Worm (Caenorhabditis elegans) whole organism, L1 larva: ENCODE data around the gene fbn-1.
A peak's percentile ranks its signal among the peaks of the same experiment; 100 is the strongest.

Experiments
- F16B12.6 ChIP-seq: fragments of 150-350 bp; optimal IDR thresholded peaks from 2 replicates; lab custom pipeline; 2014; ENCODE audit warnings: missing biosample characterization, missing genetic modification characterization
- Y116A8C.19 ChIP-seq: sonication (generic microtip); optimal IDR thresholded peaks from 2 replicates; lab custom pipeline; 2016; ENCODE audit warnings: missing compliant biosample characterization, missing genetic modification characterization, borderline replicate concordance
- alr-1 ChIP-seq: fragments of 200-800 bp; sonication (Bioruptor generic); optimal IDR thresholded peaks from 2 replicates; lab custom pipeline; 2018; ENCODE audit warnings: borderline replicate concordance, mild to moderate bottlenecking, missing genetic modification characterization, missing compliant biosample characterization
- ceh-82 ChIP-seq, 3 experiments: fragments of 150-350 bp in 1 of 3; sonication (generic microtip) in 2 of 3; optimal IDR thresholded peaks; 2 replicates each; lab custom pipeline; 2014 to 2017; ENCODE audit warnings: missing biosample characterization in 3 of 3, missing genetic modification characterization in 3 of 3
- ceh-88 ChIP-seq: fragments of 200-800 bp; sonication (Bioruptor generic); IDR thresholded peaks from 2 replicates; pipeline ENCODE4 v1.3.6; 2022; ENCODE audit warnings: missing genetic modification characterization, missing compliant biosample characterization
- ceh-90 ChIP-seq: sonication (generic microtip); optimal IDR thresholded peaks from 2 replicates; lab custom pipeline; 2016; ENCODE audit warnings: missing genetic modification characterization, missing compliant biosample characterization
- dpl-1 ChIP-seq, 3 experiments: fragments of 150-350 bp in 2 of 3; sonication (generic microtip) in 1 of 3; optimal IDR thresholded peaks; 2 replicates each; lab custom pipeline; 2014 to 2017; ENCODE audit warnings: missing biosample characterization in 3 of 3, missing genetic modification characterization in 3 of 3, missing genetic modification reagents in 3 of 3
- efl-1 ChIP-seq, 4 experiments: fragments of 150-350 bp; optimal IDR thresholded peaks in 3 of 4; peaks in 1 of 4; 1 replicate in 1 of 4; 2 replicates in 3 of 4; lab custom pipeline; 2014; ENCODE audit warnings: missing biosample characterization in 2 of 4, missing genetic modification characterization in 2 of 4, missing genetic modification reagents in 2 of 4
- egl-27 ChIP-seq, 2 experiments: fragments of 150-350 bp in 1 of 2; sonication (generic microtip); optimal IDR thresholded peaks; 3 replicates each; lab custom pipeline; 2017 to 2018; ENCODE audit warnings: missing biosample characterization in 2 of 2, missing genetic modification characterization in 2 of 2, missing genetic modification reagents in 2 of 2
- elt-2 ChIP-seq: sonication (generic microtip); optimal IDR thresholded peaks from 2 replicates; lab custom pipeline; 2016; ENCODE audit warnings: missing genetic modification characterization, mild to moderate bottlenecking, inconsistent platforms, missing compliant biosample characterization, missing genetic modification reagents
- ets-5 ChIP-seq: fragments of 200-800 bp; sonication (Bioruptor generic); IDR thresholded peaks from 2 replicates; pipeline ENCODE4 v1.3.6; 2022; ENCODE audit warnings: missing genetic modification characterization, missing compliant biosample characterization
- fkh-10 ChIP-seq: sonication (generic microtip); optimal IDR thresholded peaks from 2 replicates; lab custom pipeline; 2017; ENCODE audit warnings: missing biosample characterization, missing genetic modification reagents, missing genetic modification characterization
- fkh-4 ChIP-seq: sonication (generic microtip); optimal IDR thresholded peaks from 2 replicates; lab custom pipeline; 2016; ENCODE audit warnings: missing compliant biosample characterization, missing genetic modification characterization, borderline replicate concordance
- fkh-8 ChIP-seq: sonication (generic microtip); optimal IDR thresholded peaks from 2 replicates; lab custom pipeline; 2016; ENCODE audit warnings: mild to moderate bottlenecking, missing genetic modification characterization, missing compliant biosample characterization
- fos-1 ChIP-seq: fragments of 150-350 bp; optimal IDR thresholded peaks from 2 replicates; lab custom pipeline; 2014; ENCODE audit warnings: missing biosample characterization, missing genetic modification characterization
- irx-1 ChIP-seq: sonication (generic microtip); optimal IDR thresholded peaks from 2 replicates; lab custom pipeline; 2016; ENCODE audit warnings: missing genetic modification characterization, missing compliant biosample characterization
- isw-1 ChIP-seq: fragments of 200-800 bp; sonication (Bioruptor generic); IDR thresholded peaks from 2 replicates; pipeline ENCODE4 v1.3.6; 2022; ENCODE audit warnings: missing genetic modification characterization, missing compliant biosample characterization
- jun-1 ChIP-seq: fragments of 150-350 bp; optimal IDR thresholded peaks from 2 replicates; lab custom pipeline; 2014; ENCODE audit warnings: missing biosample characterization, missing genetic modification reagents, missing genetic modification characterization
- lin-14 ChIP-seq: fragments of 200-800 bp; sonication (Bioruptor generic); optimal IDR thresholded peaks from 2 replicates; lab custom pipeline; 2018; ENCODE audit warnings: mild to moderate bottlenecking, missing genetic modification characterization, moderate library complexity, missing compliant biosample characterization
- lin-35 ChIP-seq, 2 experiments: fragments of 150-350 bp; optimal IDR thresholded peaks; 2 replicates each; lab custom pipeline; 2014; ENCODE audit warnings: missing biosample characterization in 2 of 2, missing genetic modification characterization in 2 of 2, missing genetic modification reagents in 2 of 2
- lir-3 ChIP-seq: sonication (generic microtip); optimal IDR thresholded peaks from 2 replicates; lab custom pipeline; 2016; ENCODE audit warnings: mild to moderate bottlenecking, missing genetic modification characterization, moderate library complexity, missing compliant biosample characterization; ENCODE audit not compliant: poor library complexity
- lsy-2 ChIP-seq, 2 experiments: fragments of 150-350 bp; optimal IDR thresholded peaks; 2 replicates each; lab custom pipeline; 2014; ENCODE audit warnings: missing biosample characterization in 2 of 2, missing genetic modification characterization in 2 of 2
- mab-9 ChIP-seq: fragments of 200-800 bp; sonication (Bioruptor generic); IDR thresholded peaks from 2 replicates; pipeline ENCODE4 v1.3.6; 2022; ENCODE audit warnings: missing genetic modification reagents, missing genetic modification characterization, missing compliant biosample characterization
- mef-2 ChIP-seq: fragments of 150-350 bp; optimal IDR thresholded peaks from 2 replicates; lab custom pipeline; 2014; ENCODE audit warnings: missing biosample characterization, missing genetic modification characterization
- mep-1 ChIP-seq: fragments of 150-350 bp; optimal IDR thresholded peaks from 2 replicates; lab custom pipeline; 2014; ENCODE audit warnings: missing biosample characterization, missing genetic modification characterization
- nhr-19 ChIP-seq: fragments of 200-800 bp; sonication (Bioruptor generic); conservative IDR thresholded peaks from 2 replicates; pipeline ENCODE4 v1.3.6; 2022; ENCODE audit warnings: missing genetic modification characterization, missing compliant biosample characterization
- nhr-47 ChIP-seq: sonication (generic microtip); optimal IDR thresholded peaks from 2 replicates; lab custom pipeline; 2016; ENCODE audit warnings: mild to moderate bottlenecking, missing genetic modification characterization, moderate library complexity, missing compliant biosample characterization
- nhr-71 ChIP-seq: sonication (generic microtip); optimal IDR thresholded peaks from 2 replicates; lab custom pipeline; 2016; ENCODE audit warnings: mild to moderate bottlenecking, missing genetic modification characterization, moderate library complexity, missing compliant biosample characterization
- nhr-85 ChIP-seq: sonication (generic microtip); peaks from one replicate; lab custom pipeline; 2016; ENCODE audit warnings: missing genetic modification characterization, inconsistent platforms, missing compliant biosample characterization
- pag-3 ChIP-seq: sonication (generic microtip); optimal IDR thresholded peaks from 2 replicates; lab custom pipeline; 2017; ENCODE audit warnings: missing genetic modification characterization, mild to moderate bottlenecking, missing compliant biosample characterization, antibody characterized with exemption, borderline replicate concordance; ENCODE audit not compliant: insufficient read depth
- pax-3 ChIP-seq: fragments of 200-800 bp; sonication (Bioruptor generic); optimal IDR thresholded peaks from 2 replicates; lab custom pipeline; 2018; ENCODE audit warnings: mild to moderate bottlenecking, missing genetic modification characterization, moderate library complexity, missing compliant biosample characterization
- rnt-1 ChIP-seq: sonication (generic microtip); optimal IDR thresholded peaks from 2 replicates; lab custom pipeline; 2016; ENCODE audit warnings: mild to moderate bottlenecking, missing genetic modification characterization, moderate library complexity, missing compliant biosample characterization
- skn-1 ChIP-seq: fragments of 150-350 bp; optimal IDR thresholded peaks from 2 replicates; lab custom pipeline; 2014; ENCODE audit warnings: missing biosample characterization, missing genetic modification characterization
- snpc-4 ChIP-seq: fragments of 150-350 bp; optimal IDR thresholded peaks from 2 replicates; lab custom pipeline; 2014; ENCODE audit warnings: missing biosample characterization, missing genetic modification characterization
- snu-23 ChIP-seq: sonication (generic microtip); optimal IDR thresholded peaks from 2 replicates; lab custom pipeline; 2016; ENCODE audit warnings: missing genetic modification characterization, missing compliant biosample characterization
- sox-4 ChIP-seq: sonication (generic microtip); optimal IDR thresholded peaks from 2 replicates; lab custom pipeline; 2016; ENCODE audit warnings: missing genetic modification characterization, missing compliant biosample characterization
- sptf-1 ChIP-seq: fragments of 150-350 bp; optimal IDR thresholded peaks from 2 replicates; lab custom pipeline; 2014; ENCODE audit warnings: missing biosample characterization, missing genetic modification characterization
- swsn-7 ChIP-seq: sonication (generic microtip); optimal IDR thresholded peaks from 2 replicates; lab custom pipeline; 2016; ENCODE audit warnings: missing genetic modification characterization, missing compliant biosample characterization
- tbx-2 ChIP-seq: sonication (generic microtip); optimal IDR thresholded peaks from 2 replicates; lab custom pipeline; 2016; ENCODE audit warnings: missing genetic modification characterization, missing compliant biosample characterization
- unc-86 ChIP-seq: sonication (generic microtip); optimal IDR thresholded peaks from 2 replicates; lab custom pipeline; 2016; ENCODE audit warnings: missing genetic modification characterization, missing compliant biosample characterization
- vab-15 ChIP-seq: sonication (generic microtip); optimal IDR thresholded peaks from 2 replicates; lab custom pipeline; 2017; ENCODE audit warnings: missing genotype, mild to moderate bottlenecking, missing genetic modification characterization, missing compliant biosample characterization
- zip-4 ChIP-seq: fragments of 200-800 bp; sonication (Bioruptor generic); optimal IDR thresholded peaks from 2 replicates; lab custom pipeline; 2018; ENCODE audit warnings: mild to moderate bottlenecking, missing genetic modification characterization, moderate library complexity, missing compliant biosample characterization
- ztf-11 ChIP-seq, 2 experiments: sonication (generic microtip); optimal IDR thresholded peaks; 2 replicates each; lab custom pipeline; 2016 to 2017; ENCODE audit warnings: missing genetic modification characterization in 2 of 2, missing biosample characterization in 1 of 2, missing compliant biosample characterization in 1 of 2
- ztf-4 ChIP-seq: fragments of 150-350 bp; optimal IDR thresholded peaks from 2 replicates; lab custom pipeline; 2014; ENCODE audit warnings: missing biosample characterization, missing genetic modification characterization

fbn-1 gene

DNA sequence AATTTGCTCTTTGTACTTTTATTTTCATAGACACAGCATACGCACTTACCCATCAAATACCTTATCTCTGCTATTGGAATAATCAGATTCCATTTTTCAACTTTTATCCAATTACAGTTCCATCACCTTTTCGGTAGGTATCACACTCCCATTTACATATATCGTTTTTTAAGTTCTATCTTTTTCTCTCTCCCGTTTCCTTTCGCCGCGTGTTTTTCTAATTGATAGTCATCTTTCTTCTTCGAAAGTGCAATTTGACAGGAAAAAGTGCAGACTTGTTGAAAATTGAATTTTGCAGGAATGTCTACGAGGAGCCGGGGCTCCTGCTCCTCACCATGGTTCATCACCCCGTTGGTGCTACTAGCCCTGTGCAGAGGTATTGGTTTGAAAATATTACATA is at the start of gene fbn-1:
Gene fbn-1, plus strand, starts transcription at position 301 of the 400 bp plus-strand sequence.
- TF ChIP-seq ets-5 (GFP tag; lab: Robert Waterston, UW) (no peak), egl-27 (tag; optimal IDR thresholded peaks at IDR 0.05; lab: Kevin White, UChicago) (no peak), sptf-1 (tag; lab: Kevin White, UChicago) (no peak), ceh-90 (tag; lab: Kevin White, UChicago) (no peak), nhr-85 (tag; lab: Kevin White, UChicago) (no peak), Y116A8C.19 (tag; lab: Kevin White, UChicago) (no peak), alr-1 (tag; lab: Kevin White, UChicago) (no peak), lsy-2 (tag; optimal IDR thresholded peaks at IDR 0.05; lab: Kevin White, UChicago) (no peak), ztf-11 (tag; optimal IDR thresholded peaks at IDR 0.05; lab: Kevin White, UChicago) (no peak), mef-2 (no peak), elt-2 (tag; lab: Kevin White, UChicago) (no peak)

DNA sequence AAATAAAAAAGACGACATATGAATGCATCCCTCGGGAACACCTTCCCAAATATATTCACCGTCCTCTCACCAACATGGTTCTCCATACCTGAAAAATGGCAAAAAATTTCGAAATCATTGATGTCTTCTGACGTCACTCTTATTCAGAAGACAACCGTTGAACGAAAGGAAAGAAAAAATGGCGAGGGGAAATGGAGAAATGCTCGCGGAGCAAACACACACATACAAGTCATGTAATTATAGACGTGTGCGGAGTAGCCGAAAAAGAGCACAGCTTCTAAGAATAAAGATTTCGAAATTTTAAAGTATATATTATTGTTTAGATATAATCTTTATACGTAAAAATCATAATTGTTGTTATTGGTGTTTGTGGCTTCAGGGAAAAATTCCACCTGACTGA is 45.9 kb upstream of the fbn-1 start, which contains the start of gene mfsd-6:
Gene mfsd-6, minus strand, starts transcription at position 88 of the 400 bp plus-strand sequence.
- TF ChIP-seq skn-1 (tag; lab: Kevin White, UChicago) (peak; percentile 12), fkh-4 (tag; lab: Kevin White, UChicago) (no peak), fkh-8 (tag; lab: Kevin White, UChicago) (peak; percentile 43), lin-14 (peak; percentile 54), nhr-71 (peak; percentile 48), nhr-19 (no peak), ztf-4 (tag; lab: Kevin White, UChicago) (peak; percentile 30), lsy-2 (tag; optimal IDR thresholded peaks at IDR 0.05; lab: Kevin White, UChicago) (peak in 1 of 2 experiments; percentile 3), lir-3 (tag; lab: Kevin White, UChicago) (no peak), pax-3 (peak; percentile 19)

DNA sequence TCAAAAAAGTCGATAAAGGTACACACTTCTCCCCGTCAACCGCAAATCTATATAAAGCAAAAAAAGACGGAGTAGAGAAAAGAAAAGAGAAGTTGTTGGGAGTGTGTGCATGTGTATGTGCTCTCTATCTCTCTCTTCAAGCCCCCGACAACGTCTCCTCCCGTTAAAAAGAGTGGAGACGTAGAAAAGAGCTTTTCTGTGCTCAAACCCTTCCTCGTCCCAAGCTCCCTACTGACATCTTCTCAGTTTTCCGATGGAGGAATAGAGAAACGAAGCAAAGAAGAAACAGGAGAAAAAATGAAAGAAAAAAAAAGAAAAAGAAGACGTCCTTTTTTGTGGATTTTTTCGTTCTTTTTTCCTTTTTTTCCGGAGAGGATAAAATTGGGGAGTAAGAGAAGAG is 44.6 kb upstream of the fbn-1 start:
- TF ChIP-seq isw-1 (GFP tag; lab: Robert Waterston, UW), result peak; percentile 21
- TF ChIP-seq jun-1 (tag; lab: Kevin White, UChicago), result no peak
- peak; percentile 5 to 64 for TF ChIP-seq lsy-2 (tag; optimal IDR thresholded peaks at IDR 0.05; lab: Kevin White, UChicago)
- peak; percentile 13 for TF ChIP-seq mep-1 (tag; lab: Kevin White, UChicago)
- no peak for TF ChIP-seq sox-4 (tag; lab: Kevin White, UChicago)
- TF ChIP-seq mab-9 (GFP tag; lab: Robert Waterston, UW), result no peak
- no peak for TF ChIP-seq ceh-88
- peak; percentile 28 for TF ChIP-seq tbx-2 (tag; lab: Kevin White, UChicago)
- peak in 1 of 3 experiments; percentile 25 for TF ChIP-seq dpl-1 (GFP tag; optimal IDR thresholded peaks at IDR 0.05; lab: Kevin White, UChicago)
- no peak for TF ChIP-seq pag-3
- TF ChIP-seq zip-4 (GFP tag; lab: Kevin White, UChicago), result no peak
- peak; percentile 86 for TF ChIP-seq lin-14
- TF ChIP-seq fos-1 (tag; lab: Kevin White, UChicago), result peak; percentile 15
- TF ChIP-seq ztf-4 (tag; lab: Kevin White, UChicago), result no peak
- peak; percentile 56 for TF ChIP-seq fkh-8 (tag; lab: Kevin White, UChicago)
- peak; percentile 22 for TF ChIP-seq nhr-47 (tag; lab: Kevin White, UChicago)
- peak; percentile 59 for TF ChIP-seq fkh-10 (GFP tag; lab: Kevin White, UChicago)
- peak; percentile 10 for TF ChIP-seq F16B12.6 (tag; lab: Kevin White, UChicago)
- peak; percentile 20 to 25 for TF ChIP-seq efl-1 (optimal IDR thresholded peaks at IDR 0.05; lab: Kevin White, UChicago)
- peak in 1 of 2 experiments; percentile 21 for TF ChIP-seq efl-1 (GFP tag; optimal IDR thresholded peaks at IDR 0.05 in 1 of 2; lab: Kevin White, UChicago)
- no peak for TF ChIP-seq rnt-1 (tag; lab: Kevin White, UChicago)
- TF ChIP-seq swsn-7 (tag; lab: Kevin White, UChicago), result peak; percentile 25
- no peak for TF ChIP-seq ets-5 (GFP tag; lab: Robert Waterston, UW)
- no peak for TF ChIP-seq vab-15 (tag; lab: Kevin White, UChicago)
- TF ChIP-seq nhr-71, result peak; percentile 51
- no peak for TF ChIP-seq snpc-4 (tag; lab: Kevin White, UChicago)
- peak in 2 of 3 experiments; percentile 4 to 67 for TF ChIP-seq ceh-82 (tag; optimal IDR thresholded peaks at IDR 0.05; lab: Kevin White, UChicago)
- peak; percentile 42 for TF ChIP-seq snu-23 (GFP tag; lab: Kevin White, UChicago)
- TF ChIP-seq Y116A8C.19 (tag; lab: Kevin White, UChicago), result no peak
- peak; percentile 42 for TF ChIP-seq unc-86 (tag; lab: Kevin White, UChicago)
- peak in 1 of 2 experiments; percentile 35 for TF ChIP-seq lin-35 (GFP tag; optimal IDR thresholded peaks at IDR 0.05; lab: Kevin White, UChicago)
- no peak for TF ChIP-seq irx-1
- TF ChIP-seq mef-2, result no peak
- TF ChIP-seq, all 84 proteins: peak for 18
